Fruit fly (Drosophila melanogaster) whole organism, embryonic: ENCODE results near the gene SK.

Experiments
- Atf6 ChIP-seq: fragments of 200-800 bp; sonication (Bioruptor generic); IDR thresholded peaks from 2 replicates; pipeline ENCODE4 v1.3.6; 2022; ENCODE audit warnings: missing biosample characterization, missing genetic modification characterization
- CG1024 ChIP-seq: fragments of 200-800 bp; sonication (Bioruptor generic); IDR thresholded peaks from 2 replicates; pipeline ENCODE4 v1.3.6; 2022; ENCODE audit warnings: missing biosample characterization, missing genetic modification characterization
- CG10979 ChIP-seq: fragments of 200-800 bp; sonication (Bioruptor generic); optimal IDR thresholded peaks from 2 replicates; lab custom pipeline; 2018; ENCODE audit warnings: missing biosample characterization, mild to moderate bottlenecking, missing genetic modification characterization, moderate library complexity
- CG11456 ChIP-seq: fragments of 200-800 bp; sonication (Bioruptor generic); IDR thresholded peaks from 3 replicates; pipeline ENCODE4 v1.3.6; 2022; ENCODE audit warnings: missing biosample characterization, missing genetic modification characterization
- CG1233 ChIP-seq: fragments of 200-800 bp; sonication (Bioruptor generic); optimal IDR thresholded peaks from 4 replicates; lab custom pipeline; 2018; ENCODE audit warnings: missing biosample characterization, mild to moderate bottlenecking, missing genetic modification characterization
- CG15011 ChIP-seq: fragments of 200-800 bp; sonication (Bioruptor generic); optimal IDR thresholded peaks from 3 replicates; lab custom pipeline; 2018; ENCODE audit warnings: missing biosample characterization, mild to moderate bottlenecking, missing genetic modification characterization
- CG15696 ChIP-seq: fragments of 200-800 bp; sonication (Bioruptor generic); optimal IDR thresholded peaks from 2 replicates; lab custom pipeline; 2019; ENCODE audit warnings: missing biosample characterization, mild to moderate bottlenecking, missing genetic modification characterization, moderate library complexity
- CG17612 ChIP-seq: fragments of 200-800 bp; sonication (Bioruptor generic); IDR thresholded peaks from 2 replicates; pipeline ENCODE4 v1.3.6; 2022; ENCODE audit warnings: missing biosample characterization, missing genetic modification characterization
- CG18011 ChIP-seq: fragments of 200-800 bp; sonication (Bioruptor generic); optimal IDR thresholded peaks from 2 replicates; lab custom pipeline; 2017; ENCODE audit warnings: missing biosample characterization, missing genetic modification characterization, mild to moderate bottlenecking, moderate library complexity, missing genotype
- CG2120 ChIP-seq: fragments of 200-800 bp; sonication (Bioruptor generic); optimal IDR thresholded peaks from 3 replicates; lab custom pipeline; 2016; ENCODE audit warnings: missing biosample characterization, missing genetic modification characterization
- CG2202 ChIP-seq: fragments of 200-800 bp; sonication (Bioruptor generic); optimal IDR thresholded peaks from 2 replicates; lab custom pipeline; 2018; ENCODE audit warnings: missing biosample characterization, mild to moderate bottlenecking, missing genetic modification characterization
- CG2889 ChIP-seq: fragments of 200-800 bp; sonication (Bioruptor generic); IDR thresholded peaks from 3 replicates; pipeline ENCODE4 v1.3.6; 2022; ENCODE audit warnings: missing biosample characterization, missing genetic modification characterization
- CG31388 ChIP-seq: fragments of 200-800 bp; sonication (Bioruptor generic); optimal IDR thresholded peaks from 2 replicates; lab custom pipeline; 2016; ENCODE audit warnings: missing biosample characterization, missing genetic modification characterization
- CG3847 ChIP-seq: fragments of 200-800 bp; sonication (Bioruptor generic); IDR thresholded peaks from 2 replicates; pipeline ENCODE4 v1.3.6; 2022; ENCODE audit warnings: missing biosample characterization, missing genetic modification characterization
- CG42726 ChIP-seq: fragments of 200-800 bp; sonication (Bioruptor generic); IDR thresholded peaks from 2 replicates; pipeline ENCODE4 v1.3.6; 2022; ENCODE audit warnings: missing biosample characterization, missing genetic modification characterization; ENCODE audit not compliant: partially characterized antibody
- CG9437 ChIP-seq: fragments of 200-800 bp; sonication (Bioruptor generic); optimal IDR thresholded peaks from 2 replicates; lab custom pipeline; 2018; ENCODE audit warnings: missing biosample characterization, mild to moderate bottlenecking, missing genetic modification characterization
- CG9797 ChIP-seq: fragments of 200-800 bp; sonication (Bioruptor generic); optimal IDR thresholded peaks from 3 replicates; lab custom pipeline; 2018; ENCODE audit warnings: missing biosample characterization, mild to moderate bottlenecking, missing genetic modification characterization
- CG9817 ChIP-seq: fragments of 200-800 bp; sonication (Bioruptor generic); optimal IDR thresholded peaks from 2 replicates; lab custom pipeline; 2018; ENCODE audit warnings: missing biosample characterization, mild to moderate bottlenecking, missing genetic modification characterization, moderate library complexity
- CTCF ChIP-seq: fragments of 200-800 bp; sonication (Bioruptor generic); optimal IDR thresholded peaks from 2 replicates; lab custom pipeline; 2017; ENCODE audit warnings: missing biosample characterization, mild to moderate bottlenecking, missing genetic modification characterization, moderate library complexity
- Doc2 ChIP-seq: fragments of 200-800 bp; sonication (Bioruptor generic); IDR thresholded peaks from 2 replicates; pipeline ENCODE4 v1.3.6; 2022; ENCODE audit warnings: missing biosample characterization, missing genetic modification characterization
- Drgx ChIP-seq: fragments of 200-800 bp; sonication (Bioruptor generic); IDR thresholded peaks from 2 replicates; pipeline ENCODE4 v1.3.6; 2022; ENCODE audit warnings: missing biosample characterization, missing genetic modification characterization
- H15 ChIP-seq: fragments of 200-800 bp; sonication (Bioruptor generic); IDR thresholded peaks from 3 replicates; pipeline ENCODE4 v1.3.6; 2022; ENCODE audit warnings: missing biosample characterization, missing genetic modification characterization
- HmgD ChIP-seq: fragments of 200-800 bp; sonication (Bioruptor generic); optimal IDR thresholded peaks from 3 replicates; lab custom pipeline; 2016; ENCODE audit warnings: missing biosample characterization, missing genetic modification characterization
- Hmx ChIP-seq: fragments of 200-800 bp; sonication (Bioruptor generic); optimal IDR thresholded peaks from 2 replicates; lab custom pipeline; 2016; ENCODE audit warnings: missing biosample characterization, missing genetic modification characterization
- Hr51 ChIP-seq, 2 experiments: fragments of 200-800 bp; sonication (Bioruptor generic); optimal IDR thresholded peaks; 2 replicates in 1 of 2; 3 replicates in 1 of 2; lab custom pipeline; 2016 to 2018; ENCODE audit warnings: missing biosample characterization in 2 of 2, missing genetic modification characterization in 2 of 2, mild to moderate bottlenecking in 1 of 2, moderate library complexity in 1 of 2
- MESR4 ChIP-seq: fragments of 200-800 bp; sonication (Bioruptor generic); optimal IDR thresholded peaks from 2 replicates; lab custom pipeline; 2018; ENCODE audit warnings: missing biosample characterization, mild to moderate bottlenecking, missing genetic modification characterization, moderate library complexity
- Med ChIP-seq: fragments of 200-800 bp; sonication (Bioruptor generic); peaks from one replicate; lab custom pipeline; 2016; ENCODE audit warnings: missing biosample characterization, missing genetic modification characterization, mild to moderate bottlenecking, inconsistent platforms, moderate library complexity
- Mrtf ChIP-seq: fragments of 200-800 bp; sonication (Bioruptor generic); IDR thresholded peaks from 3 replicates; pipeline ENCODE4 v1.3.6; 2022; ENCODE audit warnings: missing biosample characterization, missing genetic modification characterization
- Poxn ChIP-seq: fragments of 200-800 bp; sonication (Bioruptor generic); IDR thresholded peaks from 2 replicates; pipeline ENCODE4 v1.3.6; 2022; ENCODE audit warnings: missing biosample characterization, missing genetic modification characterization
- Sry-δ ChIP-seq: fragments of 200-800 bp; sonication (Bioruptor generic); optimal IDR thresholded peaks from 2 replicates; lab custom pipeline; 2016; ENCODE audit warnings: missing biosample characterization, missing genetic modification characterization
- Stat92E ChIP-seq, 3 experiments: fragments of >200 bp in 2 of 3; fragments of 200-800 bp in 1 of 3; sonication (Bioruptor generic) in 1 of 3; optimal IDR thresholded peaks; 2 replicates each; lab custom pipeline; 2017 to 2019; ENCODE audit warnings: missing biosample characterization in 3 of 3, missing genetic modification characterization in 3 of 3, mild to moderate bottlenecking in 1 of 3, moderate library complexity in 1 of 3
- Xrp1 ChIP-seq: fragments of 200-800 bp; sonication (Bioruptor generic); IDR thresholded peaks from 2 replicates; pipeline ENCODE4 v1.3.6; 2022; ENCODE audit warnings: missing biosample characterization, missing genetic modification characterization
- ac ChIP-seq: fragments of 200-800 bp; sonication (Bioruptor generic); optimal IDR thresholded peaks from 3 replicates; lab custom pipeline; 2017; ENCODE audit warnings: missing biosample characterization, mild to moderate bottlenecking, missing genetic modification characterization
- aop ChIP-seq: fragments of 200-800 bp; sonication (Bioruptor generic); IDR thresholded peaks from 2 replicates; pipeline ENCODE4 v1.3.6; 2022; ENCODE audit warnings: missing biosample characterization, missing genetic modification characterization
- br ChIP-seq: fragments of >200 bp; optimal IDR thresholded peaks from 2 replicates; lab custom pipeline; 2017
- caup ChIP-seq: fragments of 200-800 bp; sonication (Bioruptor generic); optimal IDR thresholded peaks from 3 replicates; lab custom pipeline; 2017; ENCODE audit warnings: missing biosample characterization, mild to moderate bottlenecking, missing genetic modification characterization, moderate library complexity; ENCODE audit not compliant: severe bottlenecking
- cg ChIP-seq: fragments of 200-800 bp; sonication (Bioruptor generic); optimal IDR thresholded peaks from 3 replicates; lab custom pipeline; 2019; ENCODE audit warnings: missing biosample characterization, mild to moderate bottlenecking, missing genetic modification characterization, moderate library complexity
- chm ChIP-seq: fragments of 200-800 bp; sonication (Bioruptor generic); IDR thresholded peaks from 2 replicates; pipeline ENCODE4 v1.3.6; 2022; ENCODE audit warnings: missing biosample characterization, missing genetic modification characterization
- crp ChIP-seq, 2 experiments: fragments of 200-800 bp; sonication (Bioruptor generic); optimal IDR thresholded peaks; 2 replicates in 1 of 2; 3 replicates in 1 of 2; lab custom pipeline; 2017; ENCODE audit warnings: missing biosample characterization in 2 of 2, missing genetic modification characterization in 2 of 2, mild to moderate bottlenecking in 1 of 2, moderate library complexity in 1 of 2
- dan ChIP-seq: fragments of 200-800 bp; sonication (Bioruptor generic); IDR thresholded peaks from 2 replicates; pipeline ENCODE4 v1.3.6; 2022; ENCODE audit warnings: missing biosample characterization, missing genetic modification characterization
- en ChIP-seq: fragments of 200-800 bp; sonication (Bioruptor generic); optimal IDR thresholded peaks from 2 replicates; lab custom pipeline; 2016; ENCODE audit warnings: missing biosample characterization, missing genetic modification characterization
- esg ChIP-seq: fragments of 200-800 bp; sonication (Bioruptor generic); conservative IDR thresholded peaks from 2 replicates; pipeline ENCODE4 v1.3.6; 2022; ENCODE audit warnings: missing biosample characterization, missing genetic modification characterization
- grau ChIP-seq: fragments of 200-800 bp; optimal IDR thresholded peaks from 3 replicates; lab custom pipeline; 2019; ENCODE audit warnings: missing biosample characterization, mild to moderate bottlenecking, missing genetic modification characterization, moderate library complexity
- ham ChIP-seq: fragments of 200-800 bp; sonication (Bioruptor generic); IDR thresholded peaks from 2 replicates; pipeline ENCODE4 v1.3.6; 2022; ENCODE audit warnings: missing biosample characterization, missing genetic modification characterization
- hth ChIP-seq: fragments of >200 bp; optimal IDR thresholded peaks from 2 replicates; lab custom pipeline; 2017; ENCODE audit warnings: inconsistent platforms
- jigr1 ChIP-seq: fragments of 200-800 bp; sonication (Bioruptor generic); IDR thresholded peaks from 3 replicates; pipeline ENCODE4 v1.3.6; 2022; ENCODE audit warnings: missing biosample characterization, missing genetic modification characterization
- pb ChIP-seq: fragments of 200-800 bp; sonication (Bioruptor generic); optimal IDR thresholded peaks from 3 replicates; lab custom pipeline; 2016; ENCODE audit warnings: missing biosample characterization, missing genetic modification characterization
- pita ChIP-seq: fragments of 200-800 bp; sonication (Bioruptor generic); optimal IDR thresholded peaks from 2 replicates; lab custom pipeline; 2017; ENCODE audit warnings: missing biosample characterization, mild to moderate bottlenecking, missing genetic modification characterization
- tna ChIP-seq: fragments of 200-800 bp; sonication (Bioruptor generic); IDR thresholded peaks from 2 replicates; pipeline ENCODE4 v1.3.6; 2022; ENCODE audit warnings: missing biosample characterization, missing genetic modification characterization; ENCODE audit not compliant: partially characterized antibody
- vfl ChIP-seq: fragments of 200-800 bp; sonication (Bioruptor generic); optimal IDR thresholded peaks from 2 replicates; lab custom pipeline; 2016; ENCODE audit warnings: missing biosample characterization, missing genetic modification characterization

SK gene

DNA sequence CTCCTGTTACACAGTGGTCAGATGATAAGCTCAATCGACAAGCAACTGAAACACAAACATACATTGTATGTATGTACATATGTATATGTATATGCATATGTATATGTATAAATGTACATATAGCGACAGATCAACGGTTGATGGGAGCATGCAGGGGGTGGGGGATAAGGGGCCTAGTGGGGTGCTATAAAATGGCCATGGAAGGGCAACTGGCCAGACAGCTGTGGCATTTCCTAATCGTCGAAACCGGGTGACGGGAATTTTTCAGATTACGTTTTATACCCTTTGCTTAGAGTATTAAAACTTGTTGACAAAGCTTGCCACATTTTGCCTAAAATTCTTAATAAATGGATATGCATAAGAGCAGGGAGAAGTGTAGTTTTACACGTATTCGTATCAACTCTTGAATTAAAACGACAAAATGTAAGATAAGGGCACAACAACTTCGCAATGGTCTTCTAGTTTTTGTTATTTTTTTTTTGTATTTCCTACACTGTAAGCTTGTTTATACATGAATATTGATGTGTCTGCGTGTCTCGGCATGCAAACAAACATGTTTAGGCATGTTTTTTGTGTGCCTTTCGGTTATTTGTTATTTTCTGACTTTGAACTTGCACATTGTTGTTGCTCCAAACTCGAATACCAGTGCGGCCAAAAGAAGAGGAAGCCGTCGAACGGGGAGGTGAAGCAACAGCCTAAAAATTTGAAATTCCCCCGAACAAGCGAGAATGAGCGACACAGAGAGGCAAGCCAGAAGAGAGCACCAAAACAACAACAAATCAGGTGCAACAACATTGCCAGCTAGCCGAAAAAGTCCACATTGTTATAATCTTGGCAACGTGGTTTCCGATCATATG, 79.2 kb downstream of the SK start (continued):
- TF ChIP-seq CG10979 (tag; lab: Kevin White, UChicago) (peak; percentile 58), pita (no peak), Xrp1 (GFP tag; lab: Robert Waterston, UW) (peak; percentile 80), jigr1 (peak; percentile 56; the same call in 1 of the 3 replicates), Atf6 (GFP tag; lab: Robert Waterston, UW) (peak; percentile 78), CG2889 (GFP tag; lab: Robert Waterston, UW) (no peak; the same call in 2 of the 3 replicates), CG42726 (GFP tag; lab: Robert Waterston, UW) (no peak), hth (lab: Kevin White, UChicago) (no peak), CG17612 (GFP tag; lab: Robert Waterston, UW) (no peak; the same call in 1 of the 2 replicates), grau (peak; percentile 64), CG2120 (GFP tag; lab: Kevin White, UChicago) (peak; percentile 78), MESR4 (GFP tag; lab: Kevin White, UChicago) (no peak), CG31388 (GFP tag; lab: Kevin White, UChicago) (peak; percentile 33), Med (GFP tag; lab: Kevin White, UChicago) (peak; percentile 88), esg (GFP tag; lab: Robert Waterston, UW) (peak; percentile 85), CG9437 (GFP tag; lab: Kevin White, UChicago) (peak; percentile 58), pb (peak; percentile 70), chm (GFP tag; lab: Robert Waterston, UW) (peak; percentile 71), caup (GFP tag; lab: Kevin White, UChicago) (peak; percentile 82), aop (no peak), CG2202 (no peak), Hmx (no peak), H15 (GFP tag; lab: Robert Waterston, UW) (peak; percentile 75; the same call in 2 of the 3 replicates), vfl (GFP tag; lab: Kevin White, UChicago) (no peak), en (GFP tag; lab: Kevin White, UChicago) (peak; percentile 45), CG1233 (GFP tag; lab: Kevin White, UChicago) (peak; percentile 38), CG11456 (GFP tag; lab: Robert Waterston, UW) (peak; percentile 82), CG9797 (GFP tag; lab: Kevin White, UChicago) (no peak), Mrtf (peak; percentile 74), Drgx (GFP tag; lab: Robert Waterston, UW) (peak; percentile 67), Stat92E (GFP tag; optimal IDR thresholded peaks at IDR 0.05; lab: Kevin White, UChicago) (no peak), cg (GFP tag; lab: Kevin White, UChicago) (peak; percentile 54), dan (GFP tag; lab: Robert Waterston, UW) (no peak), CG9817 (peak; percentile 70), br (lab: Kevin White, UChicago) (no peak), Poxn (0 out of 2 replicates have a peak, but pooled peaks have one; percentile 17), CG15696 (tag; lab: Kevin White, UChicago) (peak; percentile 9), ham (GFP tag; lab: Robert Waterston, UW) (no peak), Doc2 (no peak), CG18011 (GFP tag; lab: Kevin White, UChicago) (peak; percentile 29), CTCF (GFP tag; lab: Kevin White, UChicago) (no peak), Sry-δ (GFP tag; lab: Kevin White, UChicago) (peak; percentile 23), ac (GFP tag; lab: Kevin White, UChicago) (no peak), crp (GFP tag; optimal IDR thresholded peaks at IDR 0.05; lab: Kevin White, UChicago) (peak in 1 of 2 experiments; percentile 15), CG3847 (peak; percentile 72), CG1024 (GFP tag; lab: Robert Waterston, UW) (no peak), CG15011 (GFP tag; lab: Kevin White, UChicago) (peak; percentile 75), tna (GFP tag; lab: Robert Waterston, UW) (no peak), Hr51 (GFP tag; optimal IDR thresholded peaks at IDR 0.05; lab: Kevin White, UChicago) (peak in 1 of 2 experiments; percentile 85), HmgD (peak; percentile 34)
